Fruit fly (Drosophila melanogaster) whole organism, embryonic: ENCODE results near the gene Rip11.

Experiments used
- ATbp ChIP-seq: fragments of 200-800 bp; sonication (Bioruptor generic); optimal IDR thresholded peaks from 2 replicates; lab custom pipeline; 2017; ENCODE audit warnings: missing biosample characterization, mild to moderate bottlenecking, missing genetic modification characterization, missing genetic modification reagents
- Atf-2 ChIP-seq: fragments of 200-800 bp; sonication (Bioruptor generic); optimal IDR thresholded peaks from 2 replicates; lab custom pipeline; 2016; ENCODE audit warnings: missing biosample characterization, missing genetic modification characterization
- BEAF-32 ChIP-seq: fragments of 200-800 bp; sonication (Bioruptor generic); optimal IDR thresholded peaks from 3 replicates; lab custom pipeline; 2017; ENCODE audit warnings: missing biosample characterization, missing genetic modification characterization, mild to moderate bottlenecking, moderate library complexity, missing genetic modification reagents
- CG10462 ChIP-seq: fragments of 200-800 bp; sonication (Bioruptor generic); optimal IDR thresholded peaks from 2 replicates; lab custom pipeline; 2016; ENCODE audit warnings: missing biosample characterization, missing genetic modification characterization
- CG11093 ChIP-seq: fragments of 200-800 bp; sonication (Bioruptor generic); IDR thresholded peaks from 3 replicates; pipeline ENCODE4 v1.3.6; 2022; ENCODE audit warnings: missing biosample characterization, missing genetic modification characterization
- CG11398 ChIP-seq: fragments of 200-800 bp; sonication (Bioruptor generic); optimal IDR thresholded peaks from 2 replicates; lab custom pipeline; 2016; ENCODE audit warnings: missing biosample characterization, missing genetic modification characterization
- CG11560 ChIP-seq: fragments of 200-800 bp; sonication (Bioruptor generic); IDR thresholded peaks from 3 replicates; pipeline ENCODE4 v1.3.6; 2022; ENCODE audit warnings: missing biosample characterization, missing genetic modification characterization
- CG11695 ChIP-seq: fragments of 200-800 bp; sonication (Bioruptor generic); IDR thresholded peaks from 3 replicates; pipeline ENCODE4 v1.3.6; 2022; ENCODE audit warnings: missing biosample characterization, missing genetic modification characterization
- CG12236 ChIP-seq: fragments of 200-800 bp; sonication (Bioruptor generic); optimal IDR thresholded peaks from 2 replicates; lab custom pipeline; 2016; ENCODE audit warnings: missing biosample characterization, missing genetic modification characterization
- CG12299 ChIP-seq: fragments of 200-800 bp; sonication (Bioruptor generic); optimal IDR thresholded peaks from 2 replicates; lab custom pipeline; 2018; ENCODE audit warnings: missing biosample characterization, mild to moderate bottlenecking, missing genetic modification characterization
- CG13287 ChIP-seq: fragments of 200-800 bp; sonication (Bioruptor generic); IDR thresholded peaks from 2 replicates; pipeline ENCODE4 v1.3.6; 2022; ENCODE audit warnings: missing biosample characterization, missing genetic modification characterization; ENCODE audit not compliant: partially characterized antibody
- CG1529 ChIP-seq: fragments of 200-800 bp; sonication (Bioruptor generic); optimal IDR thresholded peaks from 3 replicates; lab custom pipeline; 2018; ENCODE audit warnings: missing biosample characterization, missing genetic modification characterization
- CG15514 ChIP-seq: fragments of 200-800 bp; sonication (Bioruptor generic); optimal IDR thresholded peaks from 3 replicates; lab custom pipeline; 2017; ENCODE audit warnings: missing biosample characterization, missing genetic modification characterization, mild to moderate bottlenecking, moderate library complexity, missing genetic modification reagents
- CG1602 ChIP-seq: fragments of 200-800 bp; sonication (Bioruptor generic); optimal IDR thresholded peaks from 3 replicates; lab custom pipeline; 2016; ENCODE audit warnings: missing biosample characterization, missing genetic modification characterization
- CG1832 ChIP-seq: fragments of 200-800 bp; sonication (Bioruptor generic); optimal IDR thresholded peaks from 2 replicates; lab custom pipeline; 2017; ENCODE audit warnings: missing biosample characterization, mild to moderate bottlenecking, missing genetic modification characterization, inconsistent platforms
- CG2678 ChIP-seq: fragments of 200-800 bp; sonication (Bioruptor generic); optimal IDR thresholded peaks from 3 replicates; lab custom pipeline; 2019; ENCODE audit warnings: missing biosample characterization, mild to moderate bottlenecking, missing genetic modification characterization, moderate library complexity
- CG31365 ChIP-seq: fragments of 200-800 bp; sonication (Bioruptor generic); optimal IDR thresholded peaks from 2 replicates; lab custom pipeline; 2018; ENCODE audit warnings: missing biosample characterization, mild to moderate bottlenecking, missing genetic modification characterization
- CG8359 ChIP-seq: fragments of 200-800 bp; sonication (Bioruptor generic); optimal IDR thresholded peaks from 2 replicates; lab custom pipeline; 2017; ENCODE audit warnings: missing biosample characterization, mild to moderate bottlenecking, missing genetic modification characterization, borderline replicate concordance
- Dref ChIP-seq: fragments of 200-800 bp; sonication (Bioruptor generic); IDR thresholded peaks from 2 replicates; pipeline ENCODE4 v1.3.6; 2022; ENCODE audit warnings: missing biosample characterization, missing genetic modification characterization
- Elba2 ChIP-seq: fragments of 200-800 bp; sonication (Bioruptor generic); optimal IDR thresholded peaks from 3 replicates; lab custom pipeline; 2016; ENCODE audit warnings: missing biosample characterization, missing genetic modification characterization
- H15 ChIP-seq: fragments of 200-800 bp; sonication (Bioruptor generic); IDR thresholded peaks from 3 replicates; pipeline ENCODE4 v1.3.6; 2022; ENCODE audit warnings: missing biosample characterization, missing genetic modification characterization
- Hr3 ChIP-seq: fragments of 200-800 bp; sonication (Bioruptor generic); optimal IDR thresholded peaks from 3 replicates; lab custom pipeline; 2016; ENCODE audit warnings: missing biosample characterization, missing genetic modification characterization
- MESR4 ChIP-seq: fragments of 200-800 bp; sonication (Bioruptor generic); optimal IDR thresholded peaks from 2 replicates; lab custom pipeline; 2018; ENCODE audit warnings: missing biosample characterization, mild to moderate bottlenecking, missing genetic modification characterization, moderate library complexity
- Med ChIP-seq: fragments of 200-800 bp; sonication (Bioruptor generic); peaks from one replicate; lab custom pipeline; 2016; ENCODE audit warnings: missing biosample characterization, missing genetic modification characterization, mild to moderate bottlenecking, inconsistent platforms, moderate library complexity
- Optix ChIP-seq: fragments of 200-800 bp; sonication (Bioruptor generic); IDR thresholded peaks from 3 replicates; pipeline ENCODE4 v1.3.6; 2022; ENCODE audit warnings: missing biosample characterization, missing genetic modification characterization
- Ravus ChIP-seq: fragments of 200-800 bp; sonication (Bioruptor generic); IDR thresholded peaks from 2 replicates; pipeline ENCODE4 v1.3.6; 2022; ENCODE audit warnings: missing biosample characterization, missing genetic modification characterization
- Trl ChIP-seq, 3 experiments: fragments of >200 bp in 2 of 3; fragments of 200-800 bp in 1 of 3; sonication (Bioruptor generic) in 1 of 3; optimal IDR thresholded peaks; 2 replicates in 1 of 3; 3 replicates in 2 of 3; lab custom pipeline; 2016 to 2017; ENCODE audit warnings: missing biosample characterization in 1 of 3, missing genetic modification characterization in 1 of 3
- bbx ChIP-seq: fragments of 200-800 bp; sonication (Bioruptor generic); IDR thresholded peaks from 2 replicates; pipeline ENCODE4 v1.3.6; 2022; ENCODE audit warnings: missing biosample characterization, missing genetic modification characterization; ENCODE audit not compliant: partially characterized antibody
- ci ChIP-seq: fragments of 200-800 bp; sonication (Bioruptor generic); IDR thresholded peaks from 3 replicates; pipeline ENCODE4 v1.3.6; 2022; ENCODE audit warnings: missing biosample characterization, missing genetic modification characterization
- fd102C ChIP-seq: fragments of 200-800 bp; sonication (Bioruptor generic); optimal IDR thresholded peaks from 2 replicates; lab custom pipeline; 2018; ENCODE audit warnings: missing biosample characterization, mild to moderate bottlenecking, missing genetic modification characterization, moderate library complexity
- fu2 ChIP-seq: fragments of 200-800 bp; sonication (Bioruptor generic); optimal IDR thresholded peaks from 2 replicates; lab custom pipeline; 2016; ENCODE audit warnings: missing biosample characterization, missing genetic modification characterization
- gfzf ChIP-seq: fragments of 200-800 bp; sonication (Bioruptor generic); optimal IDR thresholded peaks from 2 replicates; lab custom pipeline; 2016; ENCODE audit warnings: missing biosample characterization, mild to moderate bottlenecking, missing genetic modification characterization, moderate library complexity
- h ChIP-seq: fragments of >200 bp; optimal IDR thresholded peaks from 2 replicates; lab custom pipeline; 2017
- hbn ChIP-seq: fragments of 200-800 bp; sonication (Bioruptor generic); IDR thresholded peaks from 2 replicates; pipeline ENCODE4 v1.3.6; 2022; ENCODE audit warnings: missing biosample characterization, missing genetic modification characterization; ENCODE audit not compliant: partially characterized antibody
- hth ChIP-seq: fragments of >200 bp; optimal IDR thresholded peaks from 2 replicates; lab custom pipeline; 2017; ENCODE audit warnings: inconsistent platforms
- mam ChIP-seq: fragments of 200-800 bp; sonication (Bioruptor generic); optimal IDR thresholded peaks from 3 replicates; lab custom pipeline; 2016; ENCODE audit warnings: missing biosample characterization, missing genetic modification characterization
- mirr ChIP-seq: fragments of 200-800 bp; sonication (Bioruptor generic); optimal IDR thresholded peaks from 3 replicates; lab custom pipeline; 2018; ENCODE audit warnings: missing biosample characterization, mild to moderate bottlenecking, missing genetic modification characterization
- mld ChIP-seq: fragments of 200-800 bp; sonication (Bioruptor generic); IDR thresholded peaks from 3 replicates; pipeline ENCODE4 v1.3.6; 2022; ENCODE audit warnings: missing biosample characterization, missing genetic modification characterization; ENCODE audit not compliant: partially characterized antibody
- pan ChIP-seq, 4 experiments: fragments of >200 bp in 3 of 4; fragments of 200-800 bp in 1 of 4; sonication (Bioruptor generic) in 1 of 4; optimal IDR thresholded peaks in 3 of 4; IDR thresholded peaks in 1 of 4; 2 replicates each; pipeline versions ENCODE4 v1.3.6 to Lab custom; 2017 to 2022; ENCODE audit warnings: missing biosample characterization in 2 of 4, missing genetic modification characterization in 2 of 4, mixed read lengths in 1 of 4
- pros ChIP-seq: fragments of 200-800 bp; sonication (Bioruptor generic); optimal IDR thresholded peaks from 3 replicates; lab custom pipeline; 2019; ENCODE audit warnings: missing biosample characterization, mild to moderate bottlenecking, missing genetic modification characterization, moderate library complexity
- pum ChIP-seq: fragments of 200-800 bp; sonication (Bioruptor generic); optimal IDR thresholded peaks from 2 replicates; lab custom pipeline; 2016; ENCODE audit warnings: missing biosample characterization, missing genetic modification characterization
- ranshi ChIP-seq: fragments of 200-800 bp; sonication (Bioruptor generic); IDR thresholded peaks from 2 replicates; pipeline ENCODE4 v1.3.6; 2022; ENCODE audit warnings: missing biosample characterization, missing genetic modification characterization
- row ChIP-seq: fragments of 200-800 bp; sonication (Bioruptor generic); IDR thresholded peaks from 3 replicates; pipeline ENCODE4 v1.3.6; 2022; ENCODE audit warnings: missing biosample characterization, missing genetic modification characterization
- sens ChIP-seq: fragments of 200-800 bp; sonication (Bioruptor generic); peaks from one replicate; lab custom pipeline; 2016; ENCODE audit warnings: missing biosample characterization, missing genetic modification characterization
- seq ChIP-seq: fragments of 200-800 bp; sonication (Bioruptor generic); IDR thresholded peaks from 2 replicates; pipeline ENCODE4 v1.3.6; 2022; ENCODE audit warnings: missing biosample characterization, missing genetic modification characterization
- sna ChIP-seq: fragments of 200-800 bp; sonication (Bioruptor generic); IDR thresholded peaks from 2 replicates; pipeline ENCODE4 v1.3.6; 2022; ENCODE audit warnings: missing biosample characterization, missing genetic modification characterization; ENCODE audit not compliant: partially characterized antibody
- stc ChIP-seq: fragments of 200-800 bp; sonication (Bioruptor generic); IDR thresholded peaks from 2 replicates; pipeline ENCODE4 v1.3.6; 2022; ENCODE audit warnings: missing biosample characterization, missing genetic modification characterization
- stwl ChIP-seq: fragments of 200-800 bp; sonication (Bioruptor generic); optimal IDR thresholded peaks from 3 replicates; lab custom pipeline; 2018; ENCODE audit warnings: missing biosample characterization, mild to moderate bottlenecking, missing genetic modification characterization, moderate library complexity
- trem ChIP-seq: fragments of 200-800 bp; optimal IDR thresholded peaks from 3 replicates; lab custom pipeline; 2019; ENCODE audit warnings: missing biosample characterization, mild to moderate bottlenecking, missing genetic modification characterization, moderate library complexity
- vnd ChIP-seq: fragments of 200-800 bp; sonication (Bioruptor generic); IDR thresholded peaks from 3 replicates; pipeline ENCODE4 v1.3.6; 2022; ENCODE audit warnings: missing biosample characterization, missing genetic modification characterization; ENCODE audit not compliant: partially characterized antibody
- wdn ChIP-seq: fragments of 200-800 bp; sonication (Bioruptor generic); IDR thresholded peaks from 2 replicates; pipeline ENCODE4 v1.3.6; 2022; ENCODE audit warnings: missing biosample characterization, missing genetic modification characterization

Gene Rip11

DNA sequence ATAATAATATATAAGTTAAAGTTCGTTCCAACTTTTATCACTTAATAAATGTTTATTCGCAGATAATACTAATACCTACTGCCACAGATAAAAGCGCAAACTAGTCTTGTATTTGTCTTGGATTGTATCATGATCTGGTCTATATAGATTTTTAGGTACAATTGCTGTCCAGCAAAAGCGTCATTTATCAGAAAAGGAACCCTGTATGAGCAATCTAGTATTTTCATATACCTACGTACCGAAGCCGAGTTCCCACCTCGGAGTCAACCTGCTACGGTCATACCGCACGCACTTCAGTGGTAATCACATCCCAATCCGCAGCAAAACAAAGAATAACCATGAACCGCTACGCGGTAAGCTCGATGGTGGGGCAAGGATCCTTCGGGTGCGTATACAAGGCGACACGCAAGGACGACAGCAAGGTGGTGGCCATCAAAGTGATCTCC is 10.1 kb upstream of the Rip11 start, which contains the start of gene fu (continued):
- TF ChIP-seq CG12236 (GFP tag; lab: Kevin White, UChicago) (no peak), Dref (GFP tag; lab: Robert Waterston, UW) (no peak), CG1529 (no peak), pan (optimal IDR thresholded peaks at IDR 0.05; lab: Kevin White, UChicago) (no peak), pan (GFP tag; optimal IDR thresholded peaks at IDR 0.05 in 1 of 2, IDR thresholded peaks at IDR 0.05 in 1 of 2) (no peak), hth (lab: Kevin White, UChicago) (no peak), fu2 (GFP tag; lab: Kevin White, UChicago) (no peak), Ravus (no peak), Optix (GFP tag; lab: Robert Waterston, UW) (no peak), CG2678 (tag; lab: Kevin White, UChicago) (peak; percentile 61), CG1602 (GFP tag; lab: Kevin White, UChicago) (no peak), seq (no peak), sens (GFP tag; lab: Kevin White, UChicago) (peak; percentile 60), MESR4 (peak; percentile 89), CG10462 (GFP tag; lab: Kevin White, UChicago) (no peak), Atf-2 (GFP tag; lab: Kevin White, UChicago) (no peak), CG11398 (GFP tag; lab: Kevin White, UChicago) (no peak), wdn (GFP tag; lab: Robert Waterston, UW) (no peak), fd102C (GFP tag; lab: Kevin White, UChicago) (no peak), CG11560 (no peak), trem (tag; lab: Kevin White, UChicago) (peak; percentile 25), vnd (GFP tag; lab: Robert Waterston, UW) (no peak), CG11695 (GFP tag; lab: Robert Waterston, UW) (no peak), CG12299 (no peak), Trl (optimal IDR thresholded peaks at IDR 0.05; lab: Kevin White, UChicago) (no peak), Trl (GFP tag; optimal IDR thresholded peaks at IDR 0.05; lab: Kevin White, UChicago) (no peak), ATbp (no peak), Hr3 (GFP tag; lab: Kevin White, UChicago) (peak; percentile 2), mld (GFP tag; lab: Robert Waterston, UW) (no peak), pros (GFP tag; lab: Kevin White, UChicago) (no peak), stc (no peak), mam (peak; percentile 21)

DNA sequence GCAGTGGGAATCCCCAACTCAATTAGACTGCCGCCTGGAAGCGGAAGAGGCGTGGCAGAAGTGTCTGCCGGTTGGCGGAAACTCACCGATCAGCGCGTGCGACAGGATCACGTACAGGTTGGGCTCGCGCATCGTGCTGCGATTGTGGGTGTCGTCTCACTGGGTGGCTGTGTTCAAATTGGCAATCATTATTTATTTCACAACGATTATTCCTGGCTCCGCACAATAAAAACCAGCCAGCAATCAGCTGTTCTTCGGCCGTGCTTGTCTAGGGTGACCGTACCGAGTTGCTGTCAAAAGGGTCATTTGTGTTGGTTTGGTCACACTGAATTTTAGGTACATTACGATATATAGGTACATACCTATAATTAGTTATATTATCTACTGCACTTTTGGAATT is 9.6 kb upstream of the Rip11 start, which contains the start of gene CG6659:
Gene CG6659, minus strand, starts transcription at position 275 of the 400 bp plus-strand sequence.
- peak; percentile 15; the same call in 1 of the 2 replicates for TF ChIP-seq hbn (GFP tag; lab: Robert Waterston, UW)
- TF ChIP-seq row (GFP tag; lab: Robert Waterston, UW): peak; percentile 87
- TF ChIP-seq CG8359 (GFP tag; lab: Kevin White, UChicago): no peak
- peak; percentile 61 for TF ChIP-seq gfzf (GFP tag; lab: Kevin White, UChicago)
- peak; percentile 53 for TF ChIP-seq Med (GFP tag; lab: Kevin White, UChicago)
- peak; percentile 47 for TF ChIP-seq BEAF-32
- no peak for TF ChIP-seq ranshi
- no peak for TF ChIP-seq mirr (GFP tag; lab: Kevin White, UChicago)
- no peak for TF ChIP-seq CG11093 (GFP tag; lab: Robert Waterston, UW)
- peak; percentile 46; the same call in 1 of the 2 replicates for TF ChIP-seq sna (GFP tag; lab: Robert Waterston, UW)
- TF ChIP-seq ci (GFP tag; lab: Robert Waterston, UW): peak; percentile 20; the same call in 1 of the 3 replicates
- TF ChIP-seq CG1832 (GFP tag; lab: Kevin White, UChicago): no peak
- peak; percentile 16 for TF ChIP-seq Elba2 (GFP tag; lab: Kevin White, UChicago)
- TF ChIP-seq CG13287: peak; percentile 15
- TF ChIP-seq pum: no peak
- TF ChIP-seq bbx (GFP tag; lab: Robert Waterston, UW): 0 out of 2 replicates have a peak, but pooled peaks have one; percentile 22
- peak; percentile 11 for TF ChIP-seq stwl (tag; lab: Kevin White, UChicago)
- no peak for TF ChIP-seq CG15514
- no peak for TF ChIP-seq H15 (GFP tag; lab: Robert Waterston, UW)
- TF ChIP-seq h: no peak
- TF ChIP-seq CG31365: no peak
